Worm (Caenorhabditis elegans): ENCODE results near the gene nhr-13.

ce11 chrV:2204080-2204479 is 11.8 kb downstream of the nhr-13 start, which contains the start of gene cyp-33C12:
- TF ChIP-seq aly-2 (tag; optimal IDR thresholded peaks at IDR 0.05): no peak
- no peak for TF ChIP-seq ces-1 (GFP tag; optimal IDR thresholded peaks at IDR 0.05)
- TF ChIP-seq snpc-4 (tag; optimal IDR thresholded peaks at IDR 0.05): no peak
- no peak for TF ChIP-seq nhr-237 (tag; optimal IDR thresholded peaks at IDR 0.05)
- no peak for TF ChIP-seq nhr-77 (tag; optimal IDR thresholded peaks at IDR 0.05)
- no peak for TF ChIP-seq rnt-1 (tag; optimal IDR thresholded peaks at IDR 0.05)
- no peak for TF ChIP-seq lin-39 (tag; optimal IDR thresholded peaks at IDR 0.05)
- no peak for TF ChIP-seq nhr-12 (tag; optimal IDR thresholded peaks at IDR 0.05)
- TF ChIP-seq nhr-11 (tag; optimal IDR thresholded peaks at IDR 0.05): no peak
- TF ChIP-seq ceh-8 (GFP tag; optimal IDR thresholded peaks at IDR 0.05): no peak
- no peak for TF ChIP-seq ama-1 (optimal IDR thresholded peaks at IDR 0.05)
- TF ChIP-seq swsn-7 (tag; optimal IDR thresholded peaks at IDR 0.05): no peak
- no peak for TF ChIP-seq zag-1 (tag; optimal IDR thresholded peaks at IDR 0.05)
